Fruit fly (Drosophila melanogaster): Measurements from ENCODE around the gene CG7453.

CG7453 gene

dm6 chrX:19154998-19155397, 25.0 kb upstream of the CG7453 start (continued):
- TF ChIP-seq CG8924 (tag; optimal IDR thresholded peaks at IDR 0.05) (peak; percentile 91), CG12299 (tag; optimal IDR thresholded peaks at IDR 0.05) (peak; percentile 8), CG43689 (GFP tag; IDR thresholded peaks at IDR 0.05) (no peak), CG15479 (GFP tag; optimal IDR thresholded peaks at IDR 0.05) (peak; percentile 16), CG9215 (GFP tag; IDR thresholded peaks at IDR 0.05) (peak; percentile 54), zfh1 (GFP tag; IDR thresholded peaks at IDR 0.05) (peak; percentile 95), Atf-2 (GFP tag; optimal IDR thresholded peaks at IDR 0.05) (peak; percentile 81), Scr (GFP tag; IDR thresholded peaks at IDR 0.05; ENCODE audit: partially characterized antibody) (no peak), crc (GFP tag; optimal IDR thresholded peaks at IDR 0.05) (peak; percentile 72), emc (GFP tag; optimal IDR thresholded peaks at IDR 0.05) (peak; percentile 38), salm (tag; optimal IDR thresholded peaks at IDR 0.05) (peak; percentile 75), lbe (GFP tag; optimal IDR thresholded peaks at IDR 0.05) (peak; percentile 75), NK7.1 (GFP tag; optimal IDR thresholded peaks at IDR 0.05) (peak; percentile 83), CG15073 (GFP tag; optimal IDR thresholded peaks at IDR 0.05) (peak; percentile 45), CG4730 (GFP tag; IDR thresholded peaks at IDR 0.05) (peak; percentile 67), abd-A (tag; optimal IDR thresholded peaks at IDR 0.05) (no peak), aop (GFP tag; IDR thresholded peaks at IDR 0.05) (peak; percentile 57; the same call in 1 of the 2 replicates), CG2129 (GFP tag; IDR thresholded peaks at IDR 0.05; ENCODE audit: partially characterized antibody) (no peak), Bgb (GFP tag; IDR thresholded peaks at IDR 0.05; ENCODE audit: partially characterized antibody) (no peak), gce (GFP tag; IDR thresholded peaks at IDR 0.05) (peak; percentile 63; the same call in 1 of the 3 replicates), ab (GFP tag; optimal IDR thresholded peaks at IDR 0.05) (peak; percentile 67), CG2712 (tag; optimal IDR thresholded peaks at IDR 0.05) (peak; percentile 95), fu2 (GFP tag; optimal IDR thresholded peaks at IDR 0.05) (peak; percentile 47), jigr1 (GFP tag; IDR thresholded peaks at IDR 0.05) (peak; percentile 62), CG1647 (GFP tag; optimal IDR thresholded peaks at IDR 0.05) (peak; percentile 55), pita (GFP tag; optimal IDR thresholded peaks at IDR 0.05) (no peak), CG30431 (GFP tag; optimal IDR thresholded peaks at IDR 0.05) (peak; percentile 82), CG12659 (GFP tag; optimal IDR thresholded peaks at IDR 0.05) (peak; percentile 67), gcm2 (GFP tag; optimal IDR thresholded peaks at IDR 0.05) (peak; percentile 34), CG2875 (GFP tag; optimal IDR thresholded peaks at IDR 0.05) (peak; percentile 87), Xbp1 (GFP tag; optimal IDR thresholded peaks at IDR 0.05) (peak; percentile 83), CG31388 (GFP tag; optimal IDR thresholded peaks at IDR 0.05) (peak; percentile 52), Pdp1 (GFP tag; optimal IDR thresholded peaks at IDR 0.05) (peak; percentile 82 to 93), trem (tag; optimal IDR thresholded peaks at IDR 0.05) (peak; percentile 92), CG8388 (GFP tag; optimal IDR thresholded peaks at IDR 0.05) (peak; percentile 92), bab2 (GFP tag; optimal IDR thresholded peaks at IDR 0.05) (peak; percentile 94), TFAM (GFP tag; optimal IDR thresholded peaks at IDR 0.05) (peak; percentile 58), CG15514 (GFP tag; optimal IDR thresholded peaks at IDR 0.05) (no peak), CG18476 (GFP tag; optimal IDR thresholded peaks at IDR 0.05) (peak; percentile 65), Doc3 (GFP tag; IDR thresholded peaks at IDR 0.05; ENCODE audit: partially characterized antibody) (no peak), CG9727 (GFP tag; optimal IDR thresholded peaks at IDR 0.05) (peak; percentile 94), CG3726 (GFP tag; IDR thresholded peaks at IDR 0.05) (peak; percentile 74; the same call in 1 of the 3 replicates), Dref (GFP tag; IDR thresholded peaks at IDR 0.05) (no peak), ranshi (GFP tag; IDR thresholded peaks at IDR 0.05) (peak; percentile 84), H15 (GFP tag; IDR thresholded peaks at IDR 0.05) (peak; percentile 83), ems (GFP tag; optimal IDR thresholded peaks at IDR 0.05) (peak; percentile 85), Dek (tag; optimal IDR thresholded peaks at IDR 0.05) (peak; percentile 31), CG10654 (GFP tag; optimal IDR thresholded peaks at IDR 0.05) (peak; percentile 77), lmd (GFP tag; IDR thresholded peaks at IDR 0.05) (peak; percentile 74), CG13296 (GFP tag; optimal IDR thresholded peaks at IDR 0.05) (no peak), CG13775 (GFP tag; optimal IDR thresholded peaks at IDR 0.05) (peak; percentile 84)
